Worm (Caenorhabditis elegans) whole organism, L3 larva: ENCODE data around the gene K09H11.15.
A peak's percentile ranks its signal among the peaks of the same experiment; 100 is the strongest.

Experiments used
- R02D3.7 ChIP-seq: fragments of 150-350 bp; optimal IDR thresholded peaks from 2 replicates; lab custom pipeline; 2014; ENCODE audit warnings: missing biosample characterization, missing genetic modification characterization
- ZK546.5 ChIP-seq: sonication (generic microtip); optimal IDR thresholded peaks from 2 replicates; lab custom pipeline; 2017; ENCODE audit warnings: missing biosample characterization, missing genetic modification characterization
- aly-2 ChIP-seq: fragments of 150-350 bp; optimal IDR thresholded peaks from 2 replicates; lab custom pipeline; 2014; ENCODE audit warnings: missing biosample characterization, missing genetic modification characterization
- ama-1 ChIP-seq: fragments of 150-350 bp; optimal IDR thresholded peaks from 2 replicates; lab custom pipeline; 2018
- ceh-16 ChIP-seq: sonication (generic microtip); optimal IDR thresholded peaks from 2 replicates; lab custom pipeline; 2017; ENCODE audit warnings: missing biosample characterization, missing genetic modification characterization
- ceh-28 ChIP-seq: fragments of 150-350 bp; optimal IDR thresholded peaks from 2 replicates; lab custom pipeline; 2014; ENCODE audit warnings: missing biosample characterization, missing genetic modification reagents, missing genetic modification characterization
- ceh-82 ChIP-seq: fragments of 150-350 bp; optimal IDR thresholded peaks from 2 replicates; lab custom pipeline; 2014; ENCODE audit warnings: missing biosample characterization, missing genetic modification characterization
- ceh-9 ChIP-seq: sonication (generic microtip); optimal IDR thresholded peaks from 2 replicates; lab custom pipeline; 2018; ENCODE audit warnings: missing biosample characterization, missing genetic modification characterization
- daf-12 ChIP-seq: fragments of 150-350 bp; optimal IDR thresholded peaks from 2 replicates; lab custom pipeline; 2014; ENCODE audit warnings: missing biosample characterization, missing genetic modification reagents, missing genetic modification characterization
- egl-27 ChIP-seq: sonication (generic microtip); optimal IDR thresholded peaks from 4 replicates; lab custom pipeline; 2017; ENCODE audit warnings: missing biosample characterization, missing genetic modification reagents, missing genetic modification characterization
- egl-5 ChIP-seq: fragments of 150-350 bp; optimal IDR thresholded peaks from 2 replicates; lab custom pipeline; 2017; ENCODE audit warnings: missing biosample characterization, missing genetic modification reagents, missing genetic modification characterization, inconsistent platforms
- elt-2 ChIP-seq: sonication (generic microtip); optimal IDR thresholded peaks from 2 replicates; lab custom pipeline; 2016; ENCODE audit warnings: missing genetic modification reagents, mild to moderate bottlenecking, missing genetic modification characterization, missing compliant biosample characterization
- elt-3 ChIP-seq, 3 experiments: fragments of 150-350 bp in 1 of 3; sonication (generic microtip) in 2 of 3; optimal IDR thresholded peaks; 2 replicates in 2 of 3; 4 replicates in 1 of 3; lab custom pipeline; 2014 to 2017; ENCODE audit warnings: missing biosample characterization in 3 of 3, missing genetic modification characterization in 3 of 3
- eor-1 ChIP-seq, 2 experiments: fragments of 150-350 bp; optimal IDR thresholded peaks; 2 replicates each; lab custom pipeline; 2014 to 2018; ENCODE audit warnings: missing biosample characterization in 2 of 2, missing genetic modification characterization in 2 of 2
- fkh-10 ChIP-seq: sonication (generic microtip); optimal IDR thresholded peaks from 2 replicates; lab custom pipeline; 2017; ENCODE audit warnings: missing biosample characterization, missing genetic modification reagents, missing genetic modification characterization
- fkh-2 ChIP-seq: fragments of 150-350 bp; optimal IDR thresholded peaks from 2 replicates; lab custom pipeline; 2014; ENCODE audit warnings: missing biosample characterization, missing genetic modification reagents, missing genetic modification characterization
- fos-1 ChIP-seq: fragments of 150-350 bp; optimal IDR thresholded peaks from 2 replicates; lab custom pipeline; 2014; ENCODE audit warnings: missing biosample characterization, missing genetic modification characterization
- jun-1 ChIP-seq: fragments of 150-350 bp; optimal IDR thresholded peaks from 2 replicates; lab custom pipeline; 2014; ENCODE audit warnings: missing biosample characterization, missing genetic modification reagents, missing genetic modification characterization
- lin-15B ChIP-seq: fragments of 150-350 bp; optimal IDR thresholded peaks from 2 replicates; lab custom pipeline; 2014; ENCODE audit warnings: missing biosample characterization, missing genetic modification characterization
- lin-39 ChIP-seq: fragments of 150-350 bp; optimal IDR thresholded peaks from 2 replicates; lab custom pipeline; 2018; ENCODE audit warnings: missing biosample characterization, missing genetic modification reagents, missing genetic modification characterization
- lsy-12 ChIP-seq: sonication (generic microtip); optimal IDR thresholded peaks from 2 replicates; lab custom pipeline; 2016; ENCODE audit warnings: mild to moderate bottlenecking, missing genetic modification characterization, missing compliant biosample characterization
- mdl-1 ChIP-seq: fragments of 150-350 bp; optimal IDR thresholded peaks from 2 replicates; lab custom pipeline; 2014; ENCODE audit warnings: missing biosample characterization, missing genetic modification characterization
- mml-1 ChIP-seq: fragments of 150-350 bp; sonication (generic microtip); optimal IDR thresholded peaks from 3 replicates; lab custom pipeline; 2014; ENCODE audit warnings: missing biosample characterization, missing genetic modification characterization
- nfya-1 ChIP-seq: sonication (generic microtip); optimal IDR thresholded peaks from 2 replicates; lab custom pipeline; 2017; ENCODE audit warnings: missing genetic modification characterization, mild to moderate bottlenecking, missing compliant biosample characterization, antibody characterized with exemption, moderate library complexity; ENCODE audit not compliant: insufficient read depth
- nhr-11 ChIP-seq: fragments of 150-350 bp; optimal IDR thresholded peaks from 2 replicates; lab custom pipeline; 2014; ENCODE audit warnings: missing biosample characterization, missing genetic modification characterization
- nhr-12 ChIP-seq: fragments of 150-350 bp; optimal IDR thresholded peaks from 2 replicates; lab custom pipeline; 2014; ENCODE audit warnings: missing biosample characterization, missing genetic modification characterization
- nhr-23 ChIP-seq: fragments of 150-350 bp; optimal IDR thresholded peaks from 2 replicates; lab custom pipeline; 2014; ENCODE audit warnings: missing biosample characterization, missing genetic modification reagents, missing genetic modification characterization
- nhr-237 ChIP-seq: fragments of 150-350 bp; optimal IDR thresholded peaks from 2 replicates; lab custom pipeline; 2014; ENCODE audit warnings: missing biosample characterization, missing genetic modification characterization
- nhr-25 ChIP-seq: sonication (generic microtip); optimal IDR thresholded peaks from 2 replicates; lab custom pipeline; 2017; ENCODE audit warnings: missing biosample characterization, missing genetic modification characterization
- nhr-28 ChIP-seq: fragments of 150-350 bp; optimal IDR thresholded peaks from 2 replicates; lab custom pipeline; 2014; ENCODE audit warnings: missing biosample characterization, missing genetic modification characterization
- nhr-43 ChIP-seq: sonication (generic microtip); optimal IDR thresholded peaks from 2 replicates; lab custom pipeline; 2016; ENCODE audit warnings: mild to moderate bottlenecking, missing genetic modification characterization, missing compliant biosample characterization; ENCODE audit not compliant: poor library complexity, severe bottlenecking
- nhr-67 ChIP-seq: fragments of 150-350 bp; optimal IDR thresholded peaks from 2 replicates; lab custom pipeline; 2014; ENCODE audit warnings: missing biosample characterization, missing genetic modification characterization
- nhr-76 ChIP-seq: fragments of 150-350 bp; sonication (generic microtip); optimal IDR thresholded peaks from 5 replicates; lab custom pipeline; 2014; ENCODE audit warnings: missing biosample characterization, missing genetic modification characterization
- pha-4 ChIP-seq: fragments of 150-350 bp; optimal IDR thresholded peaks from 2 replicates; lab custom pipeline; 2014; ENCODE audit warnings: missing biosample characterization, missing genetic modification reagents, missing genetic modification characterization
- pqm-1 ChIP-seq: fragments of 150-350 bp; optimal IDR thresholded peaks from 2 replicates; lab custom pipeline; 2017; ENCODE audit warnings: missing biosample characterization, missing genetic modification characterization, inconsistent platforms
- sea-2 ChIP-seq: fragments of 150-350 bp; sonication (generic microtip); optimal IDR thresholded peaks from 4 replicates; lab custom pipeline; 2014; ENCODE audit warnings: missing biosample characterization, missing genetic modification reagents, missing genetic modification characterization
- skn-1 ChIP-seq: fragments of 150-350 bp; optimal IDR thresholded peaks from 2 replicates; lab custom pipeline; 2014; ENCODE audit warnings: missing biosample characterization, missing genetic modification characterization
- snpc-4 ChIP-seq: fragments of 150-350 bp; optimal IDR thresholded peaks from 2 replicates; lab custom pipeline; 2014; ENCODE audit warnings: missing biosample characterization, missing genetic modification characterization
- tbx-2 ChIP-seq: sonication (generic microtip); optimal IDR thresholded peaks from 2 replicates; lab custom pipeline; 2016; ENCODE audit warnings: mild to moderate bottlenecking, missing genetic modification characterization, missing compliant biosample characterization
- unc-62 ChIP-seq: fragments of 150-350 bp; sonication (generic microtip); optimal IDR thresholded peaks from 4 replicates; lab custom pipeline; 2014; ENCODE audit warnings: missing biosample characterization, missing genetic modification reagents, missing genetic modification characterization
- zag-1 ChIP-seq: fragments of 150-350 bp; optimal IDR thresholded peaks from 2 replicates; lab custom pipeline; 2014; ENCODE audit warnings: missing biosample characterization, missing genetic modification characterization
- ztf-11 ChIP-seq: fragments of 150-350 bp; optimal IDR thresholded peaks from 2 replicates; lab custom pipeline; 2014; ENCODE audit warnings: missing biosample characterization, missing genetic modification characterization
- ztf-4 ChIP-seq: fragments of 150-350 bp; optimal IDR thresholded peaks from 2 replicates; lab custom pipeline; 2014; ENCODE audit warnings: missing biosample characterization, missing genetic modification characterization

The K09H11.15 gene

ce11 chrV:5772503-5772902 is 41.8 kb upstream of the K09H11.15 start:
- TF ChIP-seq mml-1 (tag; lab: Kevin White, UChicago): no peak
- TF ChIP-seq sea-2 (GFP tag; lab: Kevin White, UChicago): no peak
- no peak for TF ChIP-seq zag-1 (tag; lab: Kevin White, UChicago)
- no peak for TF ChIP-seq elt-2

ce11 chrV:5771627-5772026 is 40.9 kb upstream of the K09H11.15 start, which contains the start of gene F44E7.3:
Gene F44E7.3 (plus strand): TSS chrV:5771945.
- no peak for TF ChIP-seq nhr-25 (tag; lab: Kevin White, UChicago)
- peak; percentile 26 for TF ChIP-seq ama-1 (lab: Kevin White, UChicago)
- peak; percentile 27 for TF ChIP-seq nhr-23 (tag; lab: Kevin White, UChicago)
- TF ChIP-seq elt-3 (tag; optimal IDR thresholded peaks at IDR 0.05; lab: Kevin White, UChicago): no peak
- TF ChIP-seq nfya-1: no peak
- no peak for TF ChIP-seq fkh-10 (GFP tag; lab: Kevin White, UChicago)
- no peak for TF ChIP-seq tbx-2 (tag; lab: Kevin White, UChicago)

- TF ChIP-seq ZK546.5 (tag; lab: Kevin White, UChicago): no peak
- no peak for TF ChIP-seq ztf-11 (tag; lab: Kevin White, UChicago)
- peak; percentile 14 for TF ChIP-seq nhr-23 (tag; lab: Kevin White, UChicago)
- TF ChIP-seq, all 47 proteins: peak for 1
Observed at ce11 chrV:5769999-5770398, 39.3 kb upstream of the K09H11.15 start.

ce11 chrV:5769500-5769899 is 38.8 kb upstream of the K09H11.15 start:
- TF ChIP-seq egl-5 (tag; lab: Kevin White, UChicago): no peak
- no peak for TF ChIP-seq aly-2 (tag; lab: Kevin White, UChicago)
- peak; percentile 69 for TF ChIP-seq pqm-1 (tag; lab: Kevin White, UChicago)
- no peak for TF ChIP-seq tbx-2 (tag; lab: Kevin White, UChicago)
- TF ChIP-seq elt-2: peak; percentile 81
- TF ChIP-seq nhr-11 (tag; lab: Kevin White, UChicago): no peak
- no peak for TF ChIP-seq nhr-12 (tag; lab: Kevin White, UChicago)

- TF ChIP-seq sea-2 (GFP tag; lab: Kevin White, UChicago) (no peak), R02D3.7 (tag; lab: Kevin White, UChicago) (no peak), fkh-2 (no peak), nfya-1 (peak; percentile 42), skn-1 (no peak), elt-2 (peak; percentile 87), nhr-43 (tag; lab: Kevin White, UChicago) (peak; percentile 88), ceh-82 (tag; lab: Kevin White, UChicago) (no peak), tbx-2 (tag; lab: Kevin White, UChicago) (peak; percentile 32), jun-1 (tag; lab: Kevin White, UChicago) (peak; percentile 56), snpc-4 (no peak), ZK546.5 (tag; lab: Kevin White, UChicago) (no peak), lin-39 (tag; lab: Kevin White, UChicago) (peak; percentile 42), ceh-9 (tag; lab: Kevin White, UChicago) (no peak), elt-3 (tag; optimal IDR thresholded peaks at IDR 0.05; lab: Kevin White, UChicago) (peak in 2 of 3 experiments; percentile 18 to 63), egl-5 (tag; lab: Kevin White, UChicago) (peak; percentile 24), fos-1 (no peak), nhr-67 (no peak), mdl-1 (peak; percentile 7), mml-1 (tag; lab: Kevin White, UChicago) (peak; percentile 63), lin-15B (tag; lab: Kevin White, UChicago) (no peak), nhr-12 (tag; lab: Kevin White, UChicago) (no peak), nhr-237 (no peak), nhr-25 (tag; lab: Kevin White, UChicago) (peak; percentile 62), ztf-11 (tag; lab: Kevin White, UChicago) (no peak), ztf-4 (no peak), unc-62 (peak; percentile 45), nhr-23 (tag; lab: Kevin White, UChicago) (peak; percentile 95), nhr-76 (no peak), pha-4 (tag; lab: Kevin White, UChicago) (no peak), egl-27 (tag; lab: Kevin White, UChicago) (peak; percentile 45), ceh-16 (tag; lab: Kevin White, UChicago) (no peak), eor-1 (tag; optimal IDR thresholded peaks at IDR 0.05; lab: Kevin White, UChicago) (no peak), aly-2 (tag; lab: Kevin White, UChicago) (no peak), lsy-12 (tag; lab: Kevin White, UChicago) (no peak), nhr-11 (tag; lab: Kevin White, UChicago) (no peak), fkh-10 (GFP tag; lab: Kevin White, UChicago) (no peak), ceh-28 (tag; lab: Kevin White, UChicago) (peak; percentile 54), pqm-1 (tag; lab: Kevin White, UChicago) (peak; percentile 72), daf-12 (tag; lab: Kevin White, UChicago) (no peak), nhr-28 (no peak)
Observed at ce11 chrV:5768292-5768695, 37.6 kb upstream of the K09H11.15 start.
